Fruit fly (Drosophila melanogaster) whole organism, prepupa: ENCODE measurements around the gene CG6508.

Source experiments
- Blimp-1 ChIP-seq: fragments of 200-800 bp; sonication (Bioruptor generic); optimal IDR thresholded peaks from 3 replicates; lab custom pipeline; 2017; ENCODE audit warnings: missing biosample characterization, missing genetic modification characterization, mild to moderate bottlenecking, moderate library complexity, missing genetic modification reagents
- CG10631 ChIP-seq: fragments of 200-800 bp; sonication (Bioruptor generic); optimal IDR thresholded peaks from 2 replicates; lab custom pipeline; 2016; ENCODE audit warnings: missing biosample characterization, missing genetic modification characterization
- CG10669 ChIP-seq: fragments of 200-800 bp; sonication (Bioruptor generic); optimal IDR thresholded peaks from 3 replicates; lab custom pipeline; 2018; ENCODE audit warnings: missing biosample characterization, mild to moderate bottlenecking, missing genetic modification characterization, moderate library complexity
- CG11902 ChIP-seq: fragments of 200-800 bp; sonication (Bioruptor generic); optimal IDR thresholded peaks from 3 replicates; lab custom pipeline; 2016; ENCODE audit warnings: missing biosample characterization, missing genetic modification characterization
- CG15336 ChIP-seq: fragments of 200-800 bp; sonication (Bioruptor generic); IDR thresholded peaks from 2 replicates; pipeline ENCODE4 v1.3.6; 2022; ENCODE audit warnings: missing biosample characterization, missing genetic modification characterization
- CG16779 ChIP-seq: fragments of 200-800 bp; sonication (Bioruptor generic); optimal IDR thresholded peaks from 3 replicates; lab custom pipeline; 2017; ENCODE audit warnings: missing biosample characterization, mild to moderate bottlenecking, missing genetic modification characterization
- CG32006 ChIP-seq: fragments of 200-800 bp; sonication (Bioruptor generic); optimal IDR thresholded peaks from 3 replicates; lab custom pipeline; 2017; ENCODE audit warnings: missing biosample characterization, mild to moderate bottlenecking, missing genetic modification characterization
- CG34406 ChIP-seq: fragments of 200-800 bp; sonication (Bioruptor generic); optimal IDR thresholded peaks from 3 replicates; lab custom pipeline; 2016; ENCODE audit warnings: missing biosample characterization, missing genetic modification characterization
- CG3919 ChIP-seq: fragments of 200-800 bp; sonication (Bioruptor generic); optimal IDR thresholded peaks from 3 replicates; lab custom pipeline; 2016; ENCODE audit warnings: missing biosample characterization, missing genetic modification characterization
- CG4318 ChIP-seq: fragments of 200-800 bp; sonication (Bioruptor generic); optimal IDR thresholded peaks from 3 replicates; lab custom pipeline; 2017; ENCODE audit warnings: missing biosample characterization, mild to moderate bottlenecking, missing genetic modification characterization
- CG6163 ChIP-seq: fragments of 200-800 bp; sonication (Bioruptor generic); IDR thresholded peaks from 3 replicates; pipeline ENCODE4 v1.3.6; 2022; ENCODE audit warnings: missing biosample characterization, missing genetic modification characterization
- CG6276 ChIP-seq: fragments of 200-800 bp; sonication (Bioruptor generic); optimal IDR thresholded peaks from 2 replicates; lab custom pipeline; 2017; ENCODE audit warnings: missing biosample characterization, mild to moderate bottlenecking, missing genetic modification characterization
- CG6792 ChIP-seq: fragments of 200-800 bp; sonication (Bioruptor generic); optimal IDR thresholded peaks from 3 replicates; lab custom pipeline; 2016; ENCODE audit warnings: missing biosample characterization, missing genetic modification characterization
- CG6808 ChIP-seq: fragments of 200-800 bp; sonication (Bioruptor generic); optimal IDR thresholded peaks from 3 replicates; lab custom pipeline; 2017; ENCODE audit warnings: missing biosample characterization, missing genetic modification characterization, mild to moderate bottlenecking, moderate library complexity, missing genetic modification reagents
- CG7368 ChIP-seq: fragments of 200-800 bp; sonication (Bioruptor generic); optimal IDR thresholded peaks from 3 replicates; lab custom pipeline; 2016; ENCODE audit warnings: missing biosample characterization, missing genetic modification characterization
- CG8119 ChIP-seq: fragments of 200-800 bp; sonication (Bioruptor generic); IDR thresholded peaks from 3 replicates; pipeline ENCODE4 v1.3.6; 2022; ENCODE audit warnings: missing biosample characterization, missing genetic modification characterization
- CG8319 ChIP-seq: fragments of 200-800 bp; sonication (Bioruptor generic); optimal IDR thresholded peaks from 3 replicates; lab custom pipeline; 2016; ENCODE audit warnings: missing biosample characterization, missing genetic modification characterization
- CG8632 ChIP-seq: fragments of 200-800 bp; sonication (Bioruptor generic); optimal IDR thresholded peaks from 3 replicates; lab custom pipeline; 2016; ENCODE audit warnings: missing biosample characterization, missing genetic modification characterization
- Eip75B ChIP-seq: fragments of 200-800 bp; sonication (Bioruptor generic); optimal IDR thresholded peaks from 3 replicates; lab custom pipeline; 2016; ENCODE audit warnings: missing biosample characterization, missing genetic modification characterization
- Eip78C ChIP-seq: fragments of 200-800 bp; sonication (Bioruptor generic); peaks from one replicate; lab custom pipeline; 2016; ENCODE audit warnings: missing biosample characterization, missing genetic modification characterization
- Eip93F ChIP-seq: fragments of 200-800 bp; sonication (Bioruptor generic); optimal IDR thresholded peaks from 2 replicates; lab custom pipeline; 2016; ENCODE audit warnings: missing biosample characterization, mild to moderate bottlenecking, missing genetic modification characterization
- Ets96B ChIP-seq: fragments of 200-800 bp; optimal IDR thresholded peaks from 2 replicates; lab custom pipeline; 2019; ENCODE audit warnings: missing biosample characterization, mild to moderate bottlenecking, missing genetic modification characterization, moderate library complexity
- Gug ChIP-seq: fragments of 200-800 bp; sonication (Bioruptor generic); IDR thresholded peaks from 2 replicates; pipeline ENCODE4 v1.3.6; 2022; ENCODE audit warnings: missing biosample characterization, missing genetic modification characterization
- Hr38 ChIP-seq: sonication (Bioruptor generic); optimal IDR thresholded peaks from 2 replicates; lab custom pipeline; 2016; ENCODE audit warnings: missing biosample characterization, missing genetic modification characterization
- Hr39 ChIP-seq: fragments of 200-800 bp; sonication (Bioruptor generic); optimal IDR thresholded peaks from 2 replicates; lab custom pipeline; 2016; ENCODE audit warnings: missing biosample characterization, missing genetic modification characterization
- Hr4 ChIP-seq: fragments of 200-800 bp; sonication (Bioruptor generic); optimal IDR thresholded peaks from 3 replicates; lab custom pipeline; 2016; ENCODE audit warnings: missing biosample characterization, missing genetic modification characterization
- Lpt ChIP-seq: fragments of 200-800 bp; sonication (Bioruptor generic); optimal IDR thresholded peaks from 3 replicates; lab custom pipeline; 2016; ENCODE audit warnings: missing biosample characterization, missing genetic modification characterization
- OdsH ChIP-seq: fragments of 200-800 bp; sonication (Bioruptor generic); optimal IDR thresholded peaks from 3 replicates; lab custom pipeline; 2016; ENCODE audit warnings: missing biosample characterization, missing genetic modification characterization
- Smox ChIP-seq: fragments of 200-800 bp; sonication (Bioruptor generic); optimal IDR thresholded peaks from 3 replicates; lab custom pipeline; 2016; ENCODE audit warnings: missing biosample characterization, missing genetic modification characterization
- Sox102F ChIP-seq: fragments of 200-800 bp; sonication (Bioruptor generic); optimal IDR thresholded peaks from 2 replicates; lab custom pipeline; 2016; ENCODE audit warnings: missing biosample characterization, mild to moderate bottlenecking, missing genetic modification characterization
- Sox14 ChIP-seq: fragments of 200-800 bp; sonication (Bioruptor generic); optimal IDR thresholded peaks from 3 replicates; lab custom pipeline; 2016; ENCODE audit warnings: missing biosample characterization, missing genetic modification characterization
- Sox15 ChIP-seq: fragments of 200-800 bp; sonication (Bioruptor generic); optimal IDR thresholded peaks from 3 replicates; lab custom pipeline; 2016; ENCODE audit warnings: missing biosample characterization, missing genetic modification characterization
- achi ChIP-seq: fragments of 200-800 bp; sonication (Bioruptor generic); optimal IDR thresholded peaks from 3 replicates; lab custom pipeline; 2016; ENCODE audit warnings: missing biosample characterization, missing genetic modification characterization
- dac ChIP-seq: fragments of 200-800 bp; sonication (Bioruptor generic); optimal IDR thresholded peaks from 2 replicates; lab custom pipeline; 2017; ENCODE audit warnings: missing biosample characterization, mild to moderate bottlenecking, missing genetic modification characterization
- eg ChIP-seq: fragments of 200-800 bp; sonication (Bioruptor generic); IDR thresholded peaks from 3 replicates; pipeline ENCODE4 v1.3.6; 2022; ENCODE audit warnings: missing biosample characterization, missing genetic modification characterization
- esn ChIP-seq: fragments of 200-800 bp; sonication (Bioruptor generic); optimal IDR thresholded peaks from 2 replicates; lab custom pipeline; 2016; ENCODE audit warnings: missing biosample characterization, mild to moderate bottlenecking, missing genetic modification characterization, moderate library complexity
- fd59A ChIP-seq: fragments of 200-800 bp; sonication (Bioruptor generic); optimal IDR thresholded peaks from 2 replicates; lab custom pipeline; 2017; ENCODE audit warnings: missing biosample characterization, mild to moderate bottlenecking, missing genetic modification characterization, missing genetic modification reagents
- fkh ChIP-seq: fragments of 200-800 bp; sonication (Bioruptor generic); optimal IDR thresholded peaks from 3 replicates; lab custom pipeline; 2017; ENCODE audit warnings: missing biosample characterization, mild to moderate bottlenecking, missing genetic modification characterization, moderate library complexity
- lz ChIP-seq: fragments of 200-800 bp; sonication (Bioruptor generic); optimal IDR thresholded peaks from 3 replicates; lab custom pipeline; 2016; ENCODE audit warnings: missing biosample characterization, missing genetic modification characterization
- net ChIP-seq: fragments of 200-800 bp; sonication (Bioruptor generic); optimal IDR thresholded peaks from 3 replicates; lab custom pipeline; 2016; ENCODE audit warnings: missing biosample characterization, missing genetic modification characterization
- pdm3 ChIP-seq: fragments of 200-800 bp; sonication (Bioruptor generic); optimal IDR thresholded peaks from 3 replicates; lab custom pipeline; 2016; ENCODE audit warnings: missing biosample characterization, missing genetic modification characterization
- salr ChIP-seq, 2 experiments: fragments of 200-800 bp; sonication (Bioruptor generic); optimal IDR thresholded peaks; 3 replicates each; lab custom pipeline; 2016 to 2018; ENCODE audit warnings: missing biosample characterization in 2 of 2, missing genetic modification characterization in 2 of 2, mild to moderate bottlenecking in 1 of 2
- ss ChIP-seq, 2 experiments: fragments of 200-800 bp; sonication (Bioruptor generic); optimal IDR thresholded peaks; 2 replicates in 1 of 2; 3 replicates in 1 of 2; lab custom pipeline; 2017 to 2018; ENCODE audit warnings: mild to moderate bottlenecking in 2 of 2, missing biosample characterization in 2 of 2, missing genetic modification characterization in 2 of 2, moderate library complexity in 1 of 2
- topi ChIP-seq: fragments of 200-800 bp; sonication (Bioruptor generic); optimal IDR thresholded peaks from 3 replicates; lab custom pipeline; 2016; ENCODE audit warnings: missing biosample characterization, missing genetic modification characterization
- vri ChIP-seq: fragments of 200-800 bp; sonication (Bioruptor generic); optimal IDR thresholded peaks from 3 replicates; lab custom pipeline; 2016; ENCODE audit warnings: missing biosample characterization, mild to moderate bottlenecking, missing genetic modification characterization

The CG6508 gene

DNA sequence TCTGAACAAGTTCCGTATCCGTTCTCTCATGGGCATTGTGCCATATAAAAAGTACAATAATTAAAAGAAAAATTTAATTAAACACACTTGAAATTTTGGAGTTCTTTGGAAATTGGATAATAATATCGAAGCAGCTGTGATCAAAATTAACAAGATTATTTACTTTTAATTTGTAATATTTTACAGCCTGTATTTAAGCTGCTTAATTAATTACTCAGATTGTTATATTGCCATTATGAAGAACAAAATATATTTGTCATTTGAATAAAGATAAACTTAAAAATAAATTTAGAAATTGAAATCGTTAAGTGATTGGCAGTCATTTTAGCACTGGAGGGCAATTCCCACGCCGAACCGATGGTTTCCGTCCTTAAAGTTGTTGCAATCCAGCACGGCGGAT lies 26.7 kb downstream of the CG6508 start, which contains the start of the genes CG17139 and CG17140:
CG17139 (minus strand) TSS at position 101 of the 400 bp plus-strand sequence.
CG17140 (minus strand) TSS at position 101 of the 400 bp plus-strand sequence.
- TF ChIP-seq CG8632 (GFP tag; lab: Kevin White, UChicago) (no peak), CG6163 (GFP tag; lab: Robert Waterston, UW) (no peak), CG32006 (no peak), Eip75B (no peak), CG7368 (no peak), Eip93F (GFP tag; lab: Kevin White, UChicago) (no peak), eg (GFP tag; lab: Robert Waterston, UW) (no peak), CG8319 (no peak), vri (GFP tag; lab: Kevin White, UChicago) (no peak), fkh (no peak), Eip78C (GFP tag; lab: Kevin White, UChicago) (no peak), Sox15 (GFP tag; lab: Kevin White, UChicago) (no peak)
- TF ChIP-seq, all 60 proteins: peak for 0

dm6 chr2L:10846944-10847343 lies 28.0 kb downstream of the CG6508 start, which contains the start of gene Porin2:
TSS of gene Porin2 (minus strand) at chr2L:10847044.
- TF ChIP-seq Eip93F (GFP tag; lab: Kevin White, UChicago), result no peak
- no peak for TF ChIP-seq CG6808 (GFP tag; lab: Kevin White, UChicago)
- TF ChIP-seq CG3919, result no peak

- TF ChIP-seq CG15336 (peak; percentile 75), net (GFP tag; lab: Kevin White, UChicago) (peak; percentile 66), achi (peak; percentile 51), CG3919 (peak; percentile 44), ss (GFP tag; optimal IDR thresholded peaks at IDR 0.05; lab: Kevin White, UChicago) (no peak), Gug (GFP tag; lab: Robert Waterston, UW) (peak; percentile 51), esn (GFP tag; lab: Kevin White, UChicago) (peak; percentile 22), Blimp-1 (GFP tag; lab: Kevin White, UChicago) (no peak), CG4318 (GFP tag; lab: Kevin White, UChicago) (peak; percentile 50), Smox (GFP tag; lab: Kevin White, UChicago) (no peak), CG16779 (tag; lab: Kevin White, UChicago) (no peak), Eip75B (no peak), CG8632 (GFP tag; lab: Kevin White, UChicago) (peak; percentile 30), CG6276 (GFP tag; lab: Kevin White, UChicago) (peak; percentile 70), Hr39 (GFP tag; lab: Kevin White, UChicago) (no peak), CG32006 (peak; percentile 81), topi (no peak), salr (GFP tag; optimal IDR thresholded peaks at IDR 0.05; lab: Kevin White, UChicago) (peak in 1 of 2 experiments; percentile 71), CG10669 (GFP tag; lab: Kevin White, UChicago) (no peak), Lpt (GFP tag; lab: Kevin White, UChicago) (peak; percentile 25), CG6163 (GFP tag; lab: Robert Waterston, UW) (peak; percentile 64), Sox14 (GFP tag; lab: Kevin White, UChicago) (no peak), dac (peak; percentile 34), fkh (no peak), CG8119 (GFP tag; lab: Robert Waterston, UW) (peak; percentile 69; the same call in 2 of the 3 replicates), Hr4 (GFP tag; lab: Kevin White, UChicago) (peak; percentile 58), CG34406 (GFP tag; lab: Kevin White, UChicago) (peak; percentile 49), eg (GFP tag; lab: Robert Waterston, UW) (peak; percentile 82), lz (peak; percentile 12), Ets96B (tag; lab: Kevin White, UChicago) (peak; percentile 19), Hr38 (GFP tag; lab: Kevin White, UChicago) (no peak), fd59A (GFP tag; lab: Kevin White, UChicago) (peak; percentile 11), Sox102F (GFP tag; lab: Kevin White, UChicago) (no peak), OdsH (no peak), Eip78C (GFP tag; lab: Kevin White, UChicago) (peak; percentile 74), CG10631 (GFP tag; lab: Kevin White, UChicago) (no peak), CG11902 (GFP tag; lab: Kevin White, UChicago) (no peak), CG6792 (peak; percentile 7), pdm3 (GFP tag; lab: Kevin White, UChicago) (no peak), Eip93F (GFP tag; lab: Kevin White, UChicago) (no peak)
Measured at dm6 chr2L:10849511-10850191, 30.7 kb downstream of the CG6508 start, which contains the start of gene SmydA-3. TSS of gene SmydA-3 (plus strand) at chr2L:10850141.
